Worm (Caenorhabditis elegans) whole organism, L4 larva: ENCODE measurements around the gene fbxa-155.

Experiments used
- D1046.2 ChIP-seq: fragments of 200-800 bp; sonication (Bioruptor generic); IDR thresholded peaks from 2 replicates; pipeline ENCODE4 v1.3.6; 2022; ENCODE audit warnings: missing genetic modification characterization, missing compliant biosample characterization
- F10B5.3 ChIP-seq: sonication (generic microtip); optimal IDR thresholded peaks from 2 replicates; lab custom pipeline; 2016; ENCODE audit warnings: mild to moderate bottlenecking, missing genetic modification characterization, missing compliant biosample characterization
- F26F4.8 ChIP-seq: fragments of 200-800 bp; sonication (Bioruptor generic); conservative IDR thresholded peaks from 2 replicates; pipeline ENCODE4 v1.3.6; 2022; ENCODE audit warnings: missing genetic modification characterization, missing compliant biosample characterization
- Y105C5A.15 ChIP-seq: fragments of 200-800 bp; sonication (Bioruptor generic); IDR thresholded peaks from 2 replicates; pipeline ENCODE4 v1.3.6; 2022; ENCODE audit warnings: missing genetic modification characterization, missing compliant biosample characterization
- aha-1 ChIP-seq: fragments of 150-350 bp; peaks from one replicate; lab custom pipeline; 2014; ENCODE audit warnings: missing biosample characterization, missing genetic modification characterization
- arid-1 ChIP-seq: fragments of 200-800 bp; sonication (Bioruptor generic); conservative IDR thresholded peaks from 2 replicates; pipeline ENCODE4 v1.3.6; 2022; ENCODE audit warnings: missing genetic modification reagents, missing genetic modification characterization, missing compliant biosample characterization
- attf-4 ChIP-seq: sonication (generic microtip); optimal IDR thresholded peaks from 3 replicates; lab custom pipeline; 2017; ENCODE audit warnings: missing biosample characterization, missing genetic modification characterization
- ceh-20 ChIP-seq: fragments of 200-800 bp; sonication (Bioruptor generic); IDR thresholded peaks from 2 replicates; pipeline ENCODE4 v1.3.6; 2022; ENCODE audit warnings: missing genetic modification reagents, missing genetic modification characterization, missing compliant biosample characterization
- ceh-32 ChIP-seq: sonication (generic microtip); optimal IDR thresholded peaks from 2 replicates; lab custom pipeline; 2016; ENCODE audit warnings: mild to moderate bottlenecking, missing genetic modification characterization, missing compliant biosample characterization; ENCODE audit not compliant: poor library complexity
- cey-2 ChIP-seq: sonication (generic microtip); optimal IDR thresholded peaks from 3 replicates; lab custom pipeline; 2017; ENCODE audit warnings: missing genetic modification characterization, mild to moderate bottlenecking, missing compliant biosample characterization, antibody characterized with exemption, borderline replicate concordance; ENCODE audit not compliant: insufficient read depth
- daf-12 ChIP-seq: fragments of 150-350 bp; optimal IDR thresholded peaks from 2 replicates; lab custom pipeline; 2014; ENCODE audit warnings: missing biosample characterization, missing genetic modification reagents, missing genetic modification characterization
- daf-8 ChIP-seq: fragments of 200-800 bp; sonication (Bioruptor generic); IDR thresholded peaks from 2 replicates; pipeline ENCODE4 v1.3.6; 2022; ENCODE audit warnings: missing genetic modification characterization, missing compliant biosample characterization
- dmd-6 ChIP-seq: fragments of 200-800 bp; sonication (Bioruptor generic); IDR thresholded peaks from 2 replicates; pipeline ENCODE4 v1.3.6; 2022; ENCODE audit warnings: missing genetic modification reagents, missing genetic modification characterization, missing compliant biosample characterization
- dmd-9 ChIP-seq: fragments of 200-800 bp; sonication (Bioruptor generic); IDR thresholded peaks from 2 replicates; pipeline ENCODE4 v1.3.6; 2022; ENCODE audit warnings: missing genetic modification reagents, missing genetic modification characterization, missing compliant biosample characterization
- dpl-1 ChIP-seq: fragments of 150-350 bp; optimal IDR thresholded peaks from 2 replicates; lab custom pipeline; 2014; ENCODE audit warnings: missing biosample characterization, missing genetic modification reagents, missing genetic modification characterization
- egl-43 ChIP-seq: fragments of 200-800 bp; sonication (Bioruptor generic); IDR thresholded peaks from 2 replicates; pipeline ENCODE4 v1.3.6; 2022; ENCODE audit warnings: missing genetic modification reagents, missing genetic modification characterization, missing compliant biosample characterization
- hlh-30 ChIP-seq: sonication (generic microtip); optimal IDR thresholded peaks from 2 replicates; lab custom pipeline; 2017; ENCODE audit warnings: antibody characterized with exemption, mild to moderate bottlenecking, missing genetic modification characterization, missing compliant biosample characterization; ENCODE audit not compliant: insufficient read depth
- hmg-1.1 ChIP-seq: fragments of 200-800 bp; sonication (Bioruptor generic); IDR thresholded peaks from 2 replicates; pipeline ENCODE4 v1.3.6; 2022; ENCODE audit warnings: missing genetic modification reagents, missing genetic modification characterization, missing compliant biosample characterization
- lin-1 ChIP-seq: fragments of 200-800 bp; sonication (Bioruptor generic); IDR thresholded peaks from 2 replicates; pipeline ENCODE4 v1.3.6; 2022; ENCODE audit warnings: missing genetic modification reagents, missing genetic modification characterization, missing compliant biosample characterization
- lin-15B ChIP-seq: fragments of 150-350 bp; sonication (generic microtip); optimal IDR thresholded peaks from 3 replicates; lab custom pipeline; 2014; ENCODE audit warnings: missing biosample characterization, missing genetic modification characterization
- lin-38 ChIP-seq: fragments of 200-800 bp; sonication (Bioruptor generic); IDR thresholded peaks from 2 replicates; pipeline ENCODE4 v1.3.6; 2022; ENCODE audit warnings: missing genetic modification reagents, missing genetic modification characterization, missing compliant biosample characterization
- lsy-2 ChIP-seq, 2 experiments: fragments of 150-350 bp in 1 of 2; sonication (generic microtip) in 1 of 2; optimal IDR thresholded peaks; 2 replicates each; lab custom pipeline; 2014 to 2017; ENCODE audit warnings: missing biosample characterization in 2 of 2, missing genetic modification characterization in 2 of 2
- madf-5 ChIP-seq, 2 experiments: fragments of 200-800 bp; sonication (Bioruptor generic); IDR thresholded peaks; 2 replicates each; pipeline ENCODE4 v1.3.6; 2022; ENCODE audit warnings: missing compliant biosample characterization in 2 of 2, missing genetic modification characterization in 2 of 2
- madf-9 ChIP-seq: fragments of 200-800 bp; sonication (Bioruptor generic); conservative IDR thresholded peaks from 2 replicates; pipeline ENCODE4 v1.3.6; 2022; ENCODE audit warnings: missing genetic modification reagents, missing genetic modification characterization, missing compliant biosample characterization
- mdl-1 ChIP-seq, 2 experiments: fragments of 150-350 bp in 1 of 2; sonication (generic microtip) in 1 of 2; optimal IDR thresholded peaks; 2 replicates each; lab custom pipeline; 2014 to 2017; ENCODE audit warnings: missing biosample characterization in 2 of 2, missing genetic modification characterization in 2 of 2
- mdt-29 ChIP-seq: fragments of 200-800 bp; sonication (Bioruptor generic); IDR thresholded peaks from 2 replicates; pipeline ENCODE4 v1.3.6; 2022; ENCODE audit warnings: missing genetic modification reagents, missing genetic modification characterization, missing compliant biosample characterization
- mep-1 ChIP-seq: fragments of 150-350 bp; sonication (generic microtip); optimal IDR thresholded peaks from 3 replicates; lab custom pipeline; 2014; ENCODE audit warnings: missing biosample characterization, missing genetic modification characterization
- mes-2 ChIP-seq: sonication (generic microtip); optimal IDR thresholded peaks from 2 replicates; lab custom pipeline; 2016; ENCODE audit warnings: missing genotype, mild to moderate bottlenecking, missing genetic modification characterization, missing compliant biosample characterization; ENCODE audit not compliant: poor library complexity, severe bottlenecking
- nhr-10 ChIP-seq: fragments of 150-350 bp; optimal IDR thresholded peaks from 2 replicates; lab custom pipeline; 2014; ENCODE audit warnings: missing biosample characterization, missing genetic modification characterization
- nhr-11 ChIP-seq: fragments of 150-350 bp; optimal IDR thresholded peaks from 2 replicates; lab custom pipeline; 2014; ENCODE audit warnings: missing biosample characterization, missing genetic modification characterization
- nhr-237 ChIP-seq: sonication (generic microtip); optimal IDR thresholded peaks from 2 replicates; lab custom pipeline; 2017; ENCODE audit warnings: missing biosample characterization, missing genetic modification characterization
- nhr-25 ChIP-seq: sonication (generic microtip); optimal IDR thresholded peaks from 2 replicates; lab custom pipeline; 2017; ENCODE audit warnings: missing genetic modification characterization, mild to moderate bottlenecking, missing compliant biosample characterization, antibody characterized with exemption, moderate library complexity, borderline replicate concordance; ENCODE audit not compliant: insufficient read depth
- nhr-6 ChIP-seq: fragments of 150-350 bp; optimal IDR thresholded peaks from 2 replicates; lab custom pipeline; 2014; ENCODE audit warnings: missing biosample characterization, missing genetic modification characterization
- sdz-12 ChIP-seq: fragments of 200-800 bp; sonication (Bioruptor generic); optimal IDR thresholded peaks from 2 replicates; lab custom pipeline; 2018; ENCODE audit warnings: mild to moderate bottlenecking, missing genetic modification characterization, missing compliant biosample characterization
- skn-1 ChIP-seq: fragments of 150-350 bp; optimal IDR thresholded peaks from 2 replicates; lab custom pipeline; 2014; ENCODE audit warnings: missing biosample characterization, missing genetic modification characterization
- tag-97 ChIP-seq: fragments of 200-800 bp; sonication (Bioruptor generic); IDR thresholded peaks from 2 replicates; pipeline ENCODE4 v1.3.6; 2022; ENCODE audit warnings: missing genetic modification characterization, missing compliant biosample characterization
- tra-1 ChIP-seq: fragments of 200-800 bp; sonication (Bioruptor generic); IDR thresholded peaks from 2 replicates; pipeline ENCODE4 v1.3.6; 2022; ENCODE audit warnings: missing genetic modification reagents, missing genetic modification characterization, missing compliant biosample characterization
- unc-130 ChIP-seq: sonication (generic microtip); optimal IDR thresholded peaks from 2 replicates; lab custom pipeline; 2016; ENCODE audit warnings: missing genetic modification reagents, missing genetic modification characterization, missing compliant biosample characterization
- unc-62 ChIP-seq, 3 experiments: fragments of 150-350 bp in 1 of 3; sonication (generic microtip); optimal IDR thresholded peaks in 2 of 3; peaks in 1 of 3; 1 replicate in 1 of 3; 2 replicates in 2 of 3; lab custom pipeline; 2014 to 2017; ENCODE audit warnings: missing biosample characterization in 3 of 3, missing genetic modification characterization in 3 of 3, missing genetic modification reagents in 3 of 3, missing genotype in 1 of 3
- vab-7 ChIP-seq: fragments of 200-800 bp; sonication (Bioruptor generic); IDR thresholded peaks from 2 replicates; pipeline ENCODE4 v1.3.6; 2022; ENCODE audit warnings: missing genetic modification reagents, missing genetic modification characterization, missing compliant biosample characterization
- zfp-2 ChIP-seq: sonication (generic microtip); optimal IDR thresholded peaks from 2 replicates; lab custom pipeline; 2016; ENCODE audit warnings: mild to moderate bottlenecking, missing genetic modification characterization, missing compliant biosample characterization
- zfp-3 ChIP-seq: fragments of 200-800 bp; sonication (Bioruptor generic); conservative IDR thresholded peaks from 2 replicates; pipeline ENCODE4 v1.3.6; 2022; ENCODE audit warnings: missing genetic modification reagents, missing genetic modification characterization, missing compliant biosample characterization
- zip-11 ChIP-seq: fragments of 200-800 bp; sonication (Bioruptor generic); IDR thresholded peaks from 2 replicates; pipeline ENCODE4 v1.3.6; 2022; ENCODE audit warnings: missing genetic modification characterization, missing compliant biosample characterization
- zip-2 ChIP-seq: fragments of 150-350 bp; optimal IDR thresholded peaks from 2 replicates; lab custom pipeline; 2014; ENCODE audit warnings: missing biosample characterization, missing genetic modification characterization
- ztf-11 ChIP-seq: fragments of 150-350 bp; optimal IDR thresholded peaks from 2 replicates; lab custom pipeline; 2014; ENCODE audit warnings: missing biosample characterization, missing genetic modification characterization
- ztf-7 ChIP-seq: fragments of 150-350 bp; optimal IDR thresholded peaks from 2 replicates; lab custom pipeline; 2014; ENCODE audit warnings: missing biosample characterization, missing genetic modification characterization

Gene fbxa-155

DNA sequence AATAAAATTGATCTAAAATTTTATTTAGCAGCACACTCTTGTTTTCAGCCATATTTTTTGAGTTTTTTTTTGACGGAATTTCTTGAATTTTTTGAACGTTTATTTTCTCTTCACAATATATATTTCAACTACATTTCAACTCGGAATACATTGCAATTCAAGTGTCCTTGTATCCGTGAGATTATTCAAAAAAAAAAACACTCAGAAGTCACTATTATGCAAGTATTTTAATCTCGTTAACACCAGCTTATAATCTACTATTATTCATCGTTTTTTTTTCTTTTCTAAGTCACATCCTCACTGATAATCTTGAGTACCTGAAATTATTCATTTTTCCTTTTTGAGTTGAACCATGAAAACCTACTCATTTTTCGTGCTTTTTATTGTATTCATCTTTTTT is 13.4 kb upstream of the fbxa-155 start, which contains the start of gene ins-21:
ins-21 (plus strand) TSS at position 301 of the 400 bp plus-strand sequence.
- TF ChIP-seq nhr-25 = no peak
- TF ChIP-seq, all 104 proteins: peak for 0

DNA sequence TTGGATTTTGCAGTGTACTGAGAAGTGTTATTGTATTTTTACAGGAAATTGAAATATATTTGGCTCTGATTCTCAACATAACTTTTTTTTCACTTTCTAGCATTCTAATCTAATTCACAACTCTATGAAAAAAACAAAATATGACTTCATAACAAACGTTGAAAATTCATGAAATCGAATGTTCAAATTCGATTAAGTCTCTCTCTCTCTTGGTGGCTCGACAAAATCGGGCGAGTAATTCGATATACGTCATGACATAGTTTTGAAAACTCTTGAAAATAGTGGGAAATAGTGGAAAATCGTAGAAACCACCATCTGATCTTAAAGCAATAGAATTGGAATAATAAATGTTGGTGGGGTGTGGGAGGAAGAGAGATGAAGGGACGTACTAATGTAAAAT is 8.0 kb upstream of the fbxa-155 start:
- TF ChIP-seq ztf-11 (tag; lab: Kevin White, UChicago) (no peak), lin-38 (no peak), zip-11 (GFP tag; lab: Robert Waterston, UW) (no peak), tra-1 (GFP tag; lab: Robert Waterston, UW) (no peak), ztf-7 (no peak), nhr-10 (tag; lab: Kevin White, UChicago) (no peak), aha-1 (tag; lab: Kevin White, UChicago) (no peak), cey-2 (tag; lab: Kevin White, UChicago) (no peak), unc-130 (GFP tag; lab: Kevin White, UChicago) (no peak), lin-15B (tag; lab: Kevin White, UChicago) (no peak), hmg-1.1 (GFP tag; lab: Robert Waterston, UW) (no peak), skn-1 (tag; lab: Kevin White, UChicago) (no peak), tag-97 (GFP tag; lab: Robert Waterston, UW) (no peak), zfp-3 (no peak), ceh-20 (GFP tag; lab: Robert Waterston, UW) (no peak), nhr-237 (tag; lab: Kevin White, UChicago) (no peak)

DNA sequence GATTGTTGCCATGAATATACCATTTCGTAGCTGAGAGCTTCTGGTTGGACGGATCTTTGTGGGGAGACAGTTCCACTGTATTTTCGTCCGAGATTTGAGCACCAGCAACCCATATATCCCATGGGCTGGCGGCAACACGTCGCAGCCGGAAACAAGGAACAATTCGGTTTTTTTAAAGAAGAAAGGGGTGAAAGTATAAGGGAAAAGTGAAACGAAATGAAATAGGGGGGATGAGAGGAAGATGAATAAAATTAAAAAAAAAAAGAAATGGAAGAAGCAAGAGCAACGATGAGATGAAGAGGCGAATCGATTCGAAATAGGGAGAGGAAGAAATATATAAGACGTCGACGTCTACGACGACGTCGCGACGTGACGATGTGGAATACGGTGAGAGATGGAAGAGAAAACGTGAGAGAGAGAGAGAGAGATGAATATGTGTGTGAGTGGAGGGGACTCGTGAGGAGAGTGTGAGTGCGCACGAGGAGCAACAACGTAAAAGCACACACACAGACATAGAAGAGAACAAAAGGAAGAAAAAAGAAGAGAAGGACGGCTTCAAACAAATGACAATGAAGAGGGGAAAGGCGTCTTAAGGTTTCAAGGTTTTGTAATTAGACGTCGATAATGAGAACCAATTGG is 6.5 kb upstream of the fbxa-155 start, which contains the start of gene rgs-1:
rgs-1 (minus strand) TSS at position 146 of the 639 bp plus-strand sequence.
- TF ChIP-seq zip-11 (GFP tag; lab: Robert Waterston, UW) (no peak), vab-7 (GFP tag; lab: Robert Waterston, UW) (no peak), daf-8 (GFP tag; lab: Robert Waterston, UW) (no peak), lin-1 (GFP tag; lab: Robert Waterston, UW) (no peak), mes-2 (no peak), egl-43 (no peak), dmd-6 (no peak), D1046.2 (GFP tag; lab: Robert Waterston, UW) (no peak), F26F4.8 (GFP tag; lab: Robert Waterston, UW) (no peak), madf-5 (GFP tag; IDR thresholded peaks at IDR 0.05; lab: Robert Waterston, UW) (no peak), nhr-11 (no peak), arid-1 (no peak), lsy-2 (tag; optimal IDR thresholded peaks at IDR 0.05; lab: Kevin White, UChicago) (peak; percentile 45 to 53), unc-130 (GFP tag; lab: Kevin White, UChicago) (no peak), dpl-1 (GFP tag; lab: Kevin White, UChicago) (no peak), hlh-30 (tag; lab: Kevin White, UChicago) (peak; percentile 89), tra-1 (GFP tag; lab: Robert Waterston, UW) (no peak), daf-12 (tag; lab: Kevin White, UChicago) (no peak), madf-9 (no peak), F10B5.3 (tag; lab: Kevin White, UChicago) (no peak), ceh-32 (no peak), Y105C5A.15 (no peak), zfp-2 (no peak), mep-1 (tag; lab: Kevin White, UChicago) (no peak), zip-2 (tag; lab: Kevin White, UChicago) (no peak), mdl-1 (tag; optimal IDR thresholded peaks at IDR 0.05; lab: Kevin White, UChicago) (peak in 1 of 2 experiments; percentile 85), mdt-29 (GFP tag; lab: Robert Waterston, UW) (no peak), nhr-6 (tag; lab: Kevin White, UChicago) (no peak), ztf-11 (tag; lab: Kevin White, UChicago) (no peak), attf-4 (tag; lab: Kevin White, UChicago) (no peak), unc-62 (GFP tag; optimal IDR thresholded peaks at IDR 0.05 in 1 of 2; lab: Kevin White, UChicago) (peak in 1 of 2 experiments; percentile 95), unc-62 (tag; optimal IDR thresholded peaks at IDR 0.05; lab: Kevin White, UChicago) (no peak), sdz-12 (GFP tag; lab: Kevin White, UChicago) (no peak), tag-97 (GFP tag; lab: Robert Waterston, UW) (no peak), dmd-9 (GFP tag; lab: Robert Waterston, UW) (no peak)
